ENCODE assay signal across 1 fruit fly cellular context in the genomic region with DNA sequence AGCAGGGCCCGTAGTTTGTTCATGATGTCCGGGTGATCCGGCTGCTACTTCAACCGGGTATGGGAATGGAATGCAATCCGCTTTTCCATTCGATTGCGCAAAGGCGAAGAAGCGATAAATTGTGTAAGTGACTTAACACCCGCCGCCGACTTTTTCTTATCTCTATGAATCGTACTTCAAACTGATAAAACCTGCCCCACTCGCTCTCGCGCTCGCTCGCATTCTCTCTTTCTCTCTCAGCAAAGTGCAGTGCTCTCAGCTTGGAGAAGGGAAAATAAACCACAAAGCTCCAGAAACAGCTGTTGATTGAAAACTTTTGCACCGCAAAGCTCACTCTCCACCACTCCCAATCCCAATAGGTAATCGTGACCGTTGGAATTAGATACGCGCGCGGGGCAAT.
A peak's percentile ranks its signal among the peaks of the same experiment; 100 is the strongest.
TF ChIP-seq lines count a peak whose summit lies in the region.

No protein-coding gene starts in this region.

TF ChIP-seq in whole organism, embryonic, 481 proteins besides CTCF, POLR2A, EP300 and RAD21 (continued from another document and continues in another):
- no peak for TF ChIP-seq HLH3B (GFP tag; IDR thresholded peaks at IDR 0.05; lab: Robert Waterston, UW)
- no peak for TF ChIP-seq MBD-R2 (GFP tag; IDR thresholded peaks at IDR 0.05; lab: Robert Waterston, UW)
- no peak for TF ChIP-seq gsb-n (tag; optimal IDR thresholded peaks at IDR 0.05; lab: Kevin White, UChicago)
- TF ChIP-seq CG6765 (GFP tag; optimal IDR thresholded peaks at IDR 0.05; lab: Kevin White, UChicago), result peak; percentile 21
- TF ChIP-seq fu2 (GFP tag; optimal IDR thresholded peaks at IDR 0.05; lab: Kevin White, UChicago), result no peak
- no peak for TF ChIP-seq CG8765 (GFP tag; IDR thresholded peaks at IDR 0.05; lab: Robert Waterston, UW)
- no peak for TF ChIP-seq rib (GFP tag; IDR thresholded peaks at IDR 0.05; lab: Robert Waterston, UW)
- TF ChIP-seq Meics (GFP tag; optimal IDR thresholded peaks at IDR 0.05; lab: Kevin White, UChicago), result no peak
- TF ChIP-seq Dip2 (GFP tag; IDR thresholded peaks at IDR 0.05; lab: Robert Waterston, UW), result no peak
- no peak for TF ChIP-seq CG15269 (tag; optimal IDR thresholded peaks at IDR 0.05; lab: Kevin White, UChicago)
- no peak for TF ChIP-seq Blimp-1 (GFP tag; optimal IDR thresholded peaks at IDR 0.05; lab: Kevin White, UChicago)
- TF ChIP-seq twi (tag; optimal IDR thresholded peaks at IDR 0.05; lab: Kevin White, UChicago), result no peak
- TF ChIP-seq lola (GFP tag; optimal IDR thresholded peaks at IDR 0.05; lab: Kevin White, UChicago), result no peak
- no peak for TF ChIP-seq CG7963 (GFP tag; IDR thresholded peaks at IDR 0.05; lab: Robert Waterston, UW; ENCODE audit: partially characterized antibody)
- TF ChIP-seq Aef1 (GFP tag; IDR thresholded peaks at IDR 0.05; lab: Robert Waterston, UW), result no peak
- peak; percentile 69 for TF ChIP-seq lbe (GFP tag; optimal IDR thresholded peaks at IDR 0.05; lab: Kevin White, UChicago)
- TF ChIP-seq CG12236 (GFP tag; optimal IDR thresholded peaks at IDR 0.05; lab: Kevin White, UChicago), result no peak
- TF ChIP-seq otp (GFP tag; IDR thresholded peaks at IDR 0.05; lab: Robert Waterston, UW), result 0 out of 3 replicates have a peak, but pooled peaks have one; percentile 5
- 0 out of 3 replicates have a peak, but pooled peaks have one; percentile 24 for TF ChIP-seq so (GFP tag; IDR thresholded peaks at IDR 0.05; lab: Robert Waterston, UW)
- no peak for TF ChIP-seq CG32767 (GFP tag; IDR thresholded peaks at IDR 0.05; lab: Robert Waterston, UW)
- no peak for TF ChIP-seq cad (GFP tag; optimal IDR thresholded peaks at IDR 0.05; lab: Kevin White, UChicago)
- peak; percentile 77 for TF ChIP-seq sd (tag; optimal IDR thresholded peaks at IDR 0.05; lab: Kevin White, UChicago)
- TF ChIP-seq Ssrp (tag; optimal IDR thresholded peaks at IDR 0.05; lab: Kevin White, UChicago), result no peak
- TF ChIP-seq CG11723 (GFP tag; optimal IDR thresholded peaks at IDR 0.05; lab: Kevin White, UChicago), result no peak
- no peak for TF ChIP-seq Dek (tag; optimal IDR thresholded peaks at IDR 0.05; lab: Kevin White, UChicago)
- no peak for TF ChIP-seq dmrt99B (tag; optimal IDR thresholded peaks at IDR 0.05; lab: Kevin White, UChicago)
- no peak for TF ChIP-seq dati (GFP tag; IDR thresholded peaks at IDR 0.05; lab: Robert Waterston, UW)
- TF ChIP-seq Dll (GFP tag; IDR thresholded peaks at IDR 0.05; lab: Robert Waterston, UW; ENCODE audit: partially characterized antibody), result 0 out of 4 replicates have a peak, but pooled peaks have one; percentile 31
- peak; percentile 25 for TF ChIP-seq CG34376 (GFP tag; optimal IDR thresholded peaks at IDR 0.05; lab: Kevin White, UChicago)
- no peak for TF ChIP-seq kay (GFP tag; optimal IDR thresholded peaks at IDR 0.05; lab: Kevin White, UChicago)
- no peak; the same call in 1 of the 2 replicates for TF ChIP-seq CG17328 (GFP tag; IDR thresholded peaks at IDR 0.05; lab: Robert Waterston, UW)
- 0 out of 2 replicates have a peak, but pooled peaks have one; percentile 23 for TF ChIP-seq sim (GFP tag; IDR thresholded peaks at IDR 0.05; lab: Robert Waterston, UW)
- no peak for TF ChIP-seq slbo (GFP tag; IDR thresholded peaks at IDR 0.05; lab: Robert Waterston, UW)
- TF ChIP-seq gcm2 (GFP tag; optimal IDR thresholded peaks at IDR 0.05; lab: Kevin White, UChicago), result no peak
- TF ChIP-seq Lpt (GFP tag; optimal IDR thresholded peaks at IDR 0.05; lab: Kevin White, UChicago), result no peak
- 0 out of 3 replicates have a peak, but pooled peaks have one; percentile 37 for TF ChIP-seq ci (GFP tag; IDR thresholded peaks at IDR 0.05; lab: Robert Waterston, UW)
- no peak for TF ChIP-seq chm (GFP tag; IDR thresholded peaks at IDR 0.05; lab: Robert Waterston, UW)
- no peak for TF ChIP-seq shn (GFP tag; optimal IDR thresholded peaks at IDR 0.05; lab: Kevin White, UChicago)
- TF ChIP-seq nmo (GFP tag; optimal IDR thresholded peaks at IDR 0.05; lab: Kevin White, UChicago), result no peak
- TF ChIP-seq CG9932 (GFP tag; IDR thresholded peaks at IDR 0.05; lab: Robert Waterston, UW), result no peak
- TF ChIP-seq Bdp1 (GFP tag; optimal IDR thresholded peaks at IDR 0.05; lab: Kevin White, UChicago), result no peak
- TF ChIP-seq dmrt11E (tag; optimal IDR thresholded peaks at IDR 0.05; lab: Kevin White, UChicago), result no peak
- no peak for TF ChIP-seq exex (tag; optimal IDR thresholded peaks at IDR 0.05; lab: Kevin White, UChicago)
- no peak for TF ChIP-seq Hmr (GFP tag; optimal IDR thresholded peaks at IDR 0.05; lab: Kevin White, UChicago)
- no peak for TF ChIP-seq fd3F (GFP tag; optimal IDR thresholded peaks at IDR 0.05; lab: Kevin White, UChicago)
- peak; percentile 79; the same call in 3 of the 4 replicates for TF ChIP-seq chinmo (GFP tag; IDR thresholded peaks at IDR 0.05; lab: Robert Waterston, UW; ENCODE audit: partially characterized antibody)
- no peak for TF ChIP-seq CG8359 (GFP tag; optimal IDR thresholded peaks at IDR 0.05; lab: Kevin White, UChicago; ENCODE audit: borderline replicate concordance)
- TF ChIP-seq CG10431 (GFP tag; optimal IDR thresholded peaks at IDR 0.05; lab: Kevin White, UChicago), result no peak
- TF ChIP-seq Hr39 (optimal IDR thresholded peaks at IDR 0.05; lab: Kevin White, UChicago), result no peak
- no peak for TF ChIP-seq Chrac-16 (GFP tag; optimal IDR thresholded peaks at IDR 0.05; lab: Kevin White, UChicago)
- TF ChIP-seq nom (GFP tag; optimal IDR thresholded peaks at IDR 0.05; lab: Kevin White, UChicago), result peak; percentile 43
- no peak for TF ChIP-seq CG18476 (GFP tag; optimal IDR thresholded peaks at IDR 0.05; lab: Kevin White, UChicago)
- TF ChIP-seq grn (GFP tag; optimal IDR thresholded peaks at IDR 0.05; lab: Kevin White, UChicago), result peak; percentile 78
- TF ChIP-seq Gsc (GFP tag; IDR thresholded peaks at IDR 0.05; lab: Robert Waterston, UW), result no peak
- no peak for TF ChIP-seq Jarid2 (GFP tag; optimal IDR thresholded peaks at IDR 0.05; lab: Kevin White, UChicago)
- peak; percentile 28; the same call in 1 of the 2 replicates for TF ChIP-seq hbn (GFP tag; IDR thresholded peaks at IDR 0.05; lab: Robert Waterston, UW; ENCODE audit: partially characterized antibody)
- no peak for TF ChIP-seq ewg (GFP tag; optimal IDR thresholded peaks at IDR 0.05; lab: Kevin White, UChicago)
- no peak for TF ChIP-seq jumu (GFP tag; optimal IDR thresholded peaks at IDR 0.05; lab: Kevin White, UChicago)
- TF ChIP-seq Kr (GFP tag; optimal IDR thresholded peaks at IDR 0.05; lab: Kevin White, UChicago), result no peak
- no peak for TF ChIP-seq CG15479 (GFP tag; optimal IDR thresholded peaks at IDR 0.05; lab: Kevin White, UChicago)
- no peak for TF ChIP-seq HLH54F (GFP tag; optimal IDR thresholded peaks at IDR 0.05; lab: Kevin White, UChicago)
- TF ChIP-seq ems (GFP tag; optimal IDR thresholded peaks at IDR 0.05; lab: Kevin White, UChicago), result no peak
- peak in 1 of 2 experiments; percentile 63 for TF ChIP-seq crp (GFP tag; optimal IDR thresholded peaks at IDR 0.05; lab: Kevin White, UChicago)
- TF ChIP-seq HLHmδ (GFP tag; optimal IDR thresholded peaks at IDR 0.05; lab: Kevin White, UChicago), result no peak
- no peak for TF ChIP-seq gsb (GFP tag; IDR thresholded peaks at IDR 0.05; lab: Robert Waterston, UW)
- TF ChIP-seq bsh (GFP tag; optimal IDR thresholded peaks at IDR 0.05; lab: Kevin White, UChicago), result no peak
- TF ChIP-seq Hr3 (GFP tag; optimal IDR thresholded peaks at IDR 0.05; lab: Kevin White, UChicago), result no peak
- TF ChIP-seq Gug (GFP tag; IDR thresholded peaks at IDR 0.05; lab: Robert Waterston, UW), result no peak
- no peak for TF ChIP-seq jigr1 (GFP tag; IDR thresholded peaks at IDR 0.05; lab: Robert Waterston, UW)
- no peak for TF ChIP-seq vvl (GFP tag; IDR thresholded peaks at IDR 0.05; lab: Robert Waterston, UW)
- TF ChIP-seq danr (GFP tag; IDR thresholded peaks at IDR 0.05; lab: Robert Waterston, UW), result no peak
- TF ChIP-seq CG18619 (GFP tag; optimal IDR thresholded peaks at IDR 0.05; lab: Kevin White, UChicago), result no peak
- TF ChIP-seq CG32772 (GFP tag; IDR thresholded peaks at IDR 0.05; lab: Robert Waterston, UW), result no peak
- no peak for TF ChIP-seq CG18262 (tag; optimal IDR thresholded peaks at IDR 0.05; lab: Kevin White, UChicago)
- no peak for TF ChIP-seq Bgb (GFP tag; IDR thresholded peaks at IDR 0.05; lab: Robert Waterston, UW; ENCODE audit: partially characterized antibody)
- no peak for TF ChIP-seq tll (GFP tag; optimal IDR thresholded peaks at IDR 0.05; lab: Kevin White, UChicago)
- no peak for TF ChIP-seq CG12744 (GFP tag; optimal IDR thresholded peaks at IDR 0.05; lab: Kevin White, UChicago)
- no peak for TF ChIP-seq Hmx (GFP tag; optimal IDR thresholded peaks at IDR 0.05; lab: Kevin White, UChicago)
- TF ChIP-seq CG3281 (GFP tag; optimal IDR thresholded peaks at IDR 0.05; lab: Kevin White, UChicago), result no peak
- TF ChIP-seq CG13287 (GFP tag; IDR thresholded peaks at IDR 0.05; lab: Robert Waterston, UW; ENCODE audit: partially characterized antibody), result 0 out of 2 replicates have a peak, but pooled peaks have one; percentile 8
- no peak for TF ChIP-seq CG10565 (GFP tag; optimal IDR thresholded peaks at IDR 0.05; lab: Kevin White, UChicago)
- TF ChIP-seq CG13624 (GFP tag; optimal IDR thresholded peaks at IDR 0.05; lab: Kevin White, UChicago), result no peak
- no peak for TF ChIP-seq CG3995 (GFP tag; optimal IDR thresholded peaks at IDR 0.05; lab: Kevin White, UChicago)
- no peak for TF ChIP-seq peb (GFP tag; IDR thresholded peaks at IDR 0.05; lab: Robert Waterston, UW)
- peak in 1 of 2 experiments; percentile 97 for TF ChIP-seq Pdp1 (GFP tag; optimal IDR thresholded peaks at IDR 0.05; lab: Kevin White, UChicago)
- TF ChIP-seq repo (GFP tag; optimal IDR thresholded peaks at IDR 0.05; lab: Kevin White, UChicago), result no peak
- 0 out of 3 replicates have a peak, but pooled peaks have one; percentile 17 for TF ChIP-seq CG6175 (GFP tag; IDR thresholded peaks at IDR 0.05; lab: Robert Waterston, UW)
- no peak for TF ChIP-seq hkb (optimal IDR thresholded peaks at IDR 0.05; lab: Kevin White, UChicago)
- peak; percentile 40; the same call in 1 of the 2 replicates for TF ChIP-seq hkb (GFP tag; IDR thresholded peaks at IDR 0.05; lab: Robert Waterston, UW)
- no peak for TF ChIP-seq Ets65A (GFP tag; lab: Kevin White, UChicago)
- TF ChIP-seq NFAT (GFP tag; IDR thresholded peaks at IDR 0.05; lab: Robert Waterston, UW), result no peak
- no peak for TF ChIP-seq Poxn (GFP tag; IDR thresholded peaks at IDR 0.05; lab: Robert Waterston, UW)
- TF ChIP-seq ken (GFP tag; IDR thresholded peaks at IDR 0.05; lab: Robert Waterston, UW), result no peak
- TF ChIP-seq CG9609 (GFP tag; optimal IDR thresholded peaks at IDR 0.05; lab: Kevin White, UChicago), result no peak
- TF ChIP-seq phol (tag; optimal IDR thresholded peaks at IDR 0.05; lab: Kevin White, UChicago), result no peak
- TF ChIP-seq bcd (GFP tag; optimal IDR thresholded peaks at IDR 0.05; lab: Kevin White, UChicago), result no peak
- no peak for TF ChIP-seq Nf-YA (GFP tag; IDR thresholded peaks at IDR 0.05; lab: Robert Waterston, UW)
- TF ChIP-seq Hr78 (GFP tag; optimal IDR thresholded peaks at IDR 0.05; lab: Kevin White, UChicago), result no peak
- TF ChIP-seq sr (GFP tag; IDR thresholded peaks at IDR 0.05; lab: Robert Waterston, UW), result no peak
- TF ChIP-seq yki (optimal IDR thresholded peaks at IDR 0.05; lab: Kevin White, UChicago), result peak; percentile 59
- TF ChIP-seq Mrtf (GFP tag; IDR thresholded peaks at IDR 0.05; lab: Robert Waterston, UW), result no peak
- TF ChIP-seq stwl (tag; optimal IDR thresholded peaks at IDR 0.05; lab: Kevin White, UChicago), result no peak
- no peak for TF ChIP-seq cato (GFP tag; optimal IDR thresholded peaks at IDR 0.05; lab: Kevin White, UChicago; ENCODE audit: borderline replicate concordance)
- TF ChIP-seq dan (GFP tag; IDR thresholded peaks at IDR 0.05; lab: Robert Waterston, UW), result no peak
- no peak for TF ChIP-seq CG13894 (tag; optimal IDR thresholded peaks at IDR 0.05; lab: Kevin White, UChicago)
- TF ChIP-seq ato (GFP tag; IDR thresholded peaks at IDR 0.05; lab: Robert Waterston, UW; ENCODE audit: partially characterized antibody), result 0 out of 2 replicates have a peak, but pooled peaks have one; percentile 15
- TF ChIP-seq CG4282 (GFP tag; optimal IDR thresholded peaks at IDR 0.05; lab: Kevin White, UChicago), result no peak
- TF ChIP-seq Deaf1 (tag; optimal IDR thresholded peaks at IDR 0.05; lab: Kevin White, UChicago), result no peak
- no peak for TF ChIP-seq pita (GFP tag; optimal IDR thresholded peaks at IDR 0.05; lab: Kevin White, UChicago)
- no peak for TF ChIP-seq Xbp1 (GFP tag; optimal IDR thresholded peaks at IDR 0.05; lab: Kevin White, UChicago)
- TF ChIP-seq en (GFP tag; optimal IDR thresholded peaks at IDR 0.05; lab: Kevin White, UChicago), result no peak
- peak; percentile 91 to 92 for TF ChIP-seq Trl (optimal IDR thresholded peaks at IDR 0.05; lab: Kevin White, UChicago)
- TF ChIP-seq Trl (GFP tag; optimal IDR thresholded peaks at IDR 0.05; lab: Kevin White, UChicago), result no peak
- no peak for TF ChIP-seq ranshi (GFP tag; IDR thresholded peaks at IDR 0.05; lab: Robert Waterston, UW)
- TF ChIP-seq CG2129 (GFP tag; IDR thresholded peaks at IDR 0.05; lab: Robert Waterston, UW; ENCODE audit: partially characterized antibody), result no peak
- TF ChIP-seq Antp (GFP tag; optimal IDR thresholded peaks at IDR 0.05; lab: Kevin White, UChicago), result no peak
- no peak for TF ChIP-seq sug (tag; optimal IDR thresholded peaks at IDR 0.05; lab: Kevin White, UChicago)
- no peak for TF ChIP-seq mld (GFP tag; IDR thresholded peaks at IDR 0.05; lab: Robert Waterston, UW; ENCODE audit: partially characterized antibody)
- no peak for TF ChIP-seq gce (GFP tag; IDR thresholded peaks at IDR 0.05; lab: Robert Waterston, UW)
- no peak for TF ChIP-seq CG16813 (GFP tag; IDR thresholded peaks at IDR 0.05; lab: Robert Waterston, UW; ENCODE audit: partially characterized antibody)
- TF ChIP-seq CG15073 (GFP tag; optimal IDR thresholded peaks at IDR 0.05; lab: Kevin White, UChicago), result no peak
- no peak for TF ChIP-seq CG6854 (GFP tag; optimal IDR thresholded peaks at IDR 0.05; lab: Kevin White, UChicago)
- no peak for TF ChIP-seq Ravus (GFP tag; IDR thresholded peaks at IDR 0.05; lab: Robert Waterston, UW)
- no peak for TF ChIP-seq lov (optimal IDR thresholded peaks at IDR 0.05; lab: Kevin White, UChicago)
- no peak for TF ChIP-seq lov (GFP tag; IDR thresholded peaks at IDR 0.05; lab: Robert Waterston, UW)
- TF ChIP-seq Eip74EF (GFP tag; optimal IDR thresholded peaks at IDR 0.05; lab: Kevin White, UChicago), result no peak
- TF ChIP-seq pros (GFP tag; optimal IDR thresholded peaks at IDR 0.05; lab: Kevin White, UChicago), result no peak
- TF ChIP-seq CG14050 (GFP tag; IDR thresholded peaks at IDR 0.05; lab: Robert Waterston, UW), result no peak
- TF ChIP-seq Abd-B (GFP tag; optimal IDR thresholded peaks at IDR 0.05; lab: Kevin White, UChicago), result no peak
- TF ChIP-seq CG8388 (GFP tag; optimal IDR thresholded peaks at IDR 0.05; lab: Kevin White, UChicago), result no peak
- no peak for TF ChIP-seq Sry-δ (GFP tag; optimal IDR thresholded peaks at IDR 0.05; lab: Kevin White, UChicago)
